Fruit fly (Drosophila melanogaster): ENCODE data around the gene CG5070.

The CG5070 gene

dm6 chrX:17172777-17173315 lies 30.1 kb upstream of the CG5070 start:
- TF ChIP-seq Met (GFP tag; optimal IDR thresholded peaks at IDR 0.05) (no peak), Eip78C (GFP tag) (peak; percentile 31), CG3032 (tag; optimal IDR thresholded peaks at IDR 0.05) (no peak), Hr39 (GFP tag; optimal IDR thresholded peaks at IDR 0.05) (no peak), Eip75B (GFP tag; optimal IDR thresholded peaks at IDR 0.05) (no peak), CG16779 (tag; optimal IDR thresholded peaks at IDR 0.05) (no peak), CG6276 (GFP tag; optimal IDR thresholded peaks at IDR 0.05) (no peak), CG10669 (GFP tag; optimal IDR thresholded peaks at IDR 0.05) (no peak), CG4318 (GFP tag; optimal IDR thresholded peaks at IDR 0.05) (no peak), svp (GFP tag) (peak; percentile 9), dsx (GFP tag; optimal IDR thresholded peaks at IDR 0.05; ENCODE audit: poor library complexity, severe bottlenecking) (no peak), CG1621 (tag; optimal IDR thresholded peaks at IDR 0.05) (no peak), Hr4 (GFP tag; optimal IDR thresholded peaks at IDR 0.05) (no peak), Blimp-1 (GFP tag; optimal IDR thresholded peaks at IDR 0.05) (peak; percentile 5), CG9139 (GFP tag; optimal IDR thresholded peaks at IDR 0.05) (no peak), Gug (GFP tag; IDR thresholded peaks at IDR 0.05) (no peak), esn (GFP tag; optimal IDR thresholded peaks at IDR 0.05) (no peak), CG11294 (GFP tag; IDR thresholded peaks at IDR 0.05) (no peak)

DNA sequence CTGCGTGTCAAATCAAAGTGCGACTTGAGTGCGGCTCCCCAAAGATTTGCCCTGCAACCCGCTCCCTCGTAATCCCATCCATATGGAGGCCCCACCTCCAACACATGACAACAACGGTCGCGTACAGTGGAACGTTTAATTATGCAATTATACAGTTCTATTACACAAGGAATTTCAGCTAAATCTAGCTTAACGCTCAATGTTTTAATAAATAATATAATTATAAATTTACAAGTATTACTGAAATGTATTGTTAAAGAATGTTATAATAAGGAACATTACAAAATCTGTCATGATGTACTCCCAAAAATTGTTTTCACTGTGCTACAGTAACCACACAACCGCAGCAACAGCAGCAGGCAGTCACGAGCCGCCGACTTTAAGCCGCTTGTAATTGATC lies 28.8 kb upstream of the CG5070 start:
- TF ChIP-seq Eip78C (GFP tag), result peak; percentile 9
- no peak for TF ChIP-seq esn (GFP tag; optimal IDR thresholded peaks at IDR 0.05)
- peak; percentile 57 for TF ChIP-seq CG15336 (GFP tag; IDR thresholded peaks at IDR 0.05)
- TF ChIP-seq svp (GFP tag), result peak; percentile 6
- peak; percentile 58; the same call in 2 of the 3 replicates for TF ChIP-seq eg (GFP tag; IDR thresholded peaks at IDR 0.05)
- TF ChIP-seq topi (GFP tag; optimal IDR thresholded peaks at IDR 0.05), result no peak
- peak; percentile 31; the same call in 1 of the 2 replicates for TF ChIP-seq CG11294 (GFP tag; IDR thresholded peaks at IDR 0.05)
- TF ChIP-seq CG6163 (GFP tag; IDR thresholded peaks at IDR 0.05), result peak; percentile 40; the same call in 1 of the 3 replicates
- TF ChIP-seq Sox14 (GFP tag; optimal IDR thresholded peaks at IDR 0.05), result no peak
- TF ChIP-seq CG32006 (GFP tag; optimal IDR thresholded peaks at IDR 0.05), result peak; percentile 45

DNA sequence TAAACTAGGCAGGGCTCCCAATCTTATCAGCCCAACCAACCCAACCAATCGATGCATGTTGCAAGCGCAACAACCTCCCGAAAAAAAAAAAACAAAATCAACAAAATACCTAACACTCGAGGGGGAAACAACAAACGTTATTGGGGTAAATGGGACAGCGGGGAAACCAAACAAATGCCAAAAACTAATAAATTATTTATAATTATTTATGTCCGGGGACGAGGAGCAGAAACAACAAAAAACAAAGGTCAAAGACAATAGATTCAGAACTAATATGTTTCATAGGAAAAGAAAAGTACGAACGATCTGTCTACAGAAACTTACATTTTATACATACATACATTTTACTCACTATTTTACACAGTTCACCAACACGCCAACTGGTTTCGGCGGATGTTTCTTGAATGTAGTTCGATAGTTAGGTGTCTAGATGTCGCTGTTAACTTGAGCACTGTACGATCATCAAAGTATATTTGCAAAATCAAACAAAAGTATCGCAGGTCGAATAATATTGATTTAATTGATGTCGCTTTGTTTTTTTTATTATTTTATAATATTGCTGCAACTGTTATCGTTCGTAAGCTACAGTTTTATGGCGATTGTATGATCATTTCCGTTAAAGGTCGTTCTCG lies 27.2 kb upstream of the CG5070 start:
- TF ChIP-seq topi (GFP tag; optimal IDR thresholded peaks at IDR 0.05) (peak; percentile 14), CG11294 (GFP tag; IDR thresholded peaks at IDR 0.05) (no peak), CG6854 (GFP tag; optimal IDR thresholded peaks at IDR 0.05) (no peak), CG11902 (GFP tag; optimal IDR thresholded peaks at IDR 0.05) (no peak), Lpt (GFP tag; optimal IDR thresholded peaks at IDR 0.05) (no peak), Eip75B (GFP tag; optimal IDR thresholded peaks at IDR 0.05) (no peak), Sox102F (GFP tag; optimal IDR thresholded peaks at IDR 0.05) (no peak), CG15336 (GFP tag; IDR thresholded peaks at IDR 0.05) (no peak), CG10669 (GFP tag; optimal IDR thresholded peaks at IDR 0.05) (no peak), CG6808 (GFP tag; optimal IDR thresholded peaks at IDR 0.05) (no peak), CG8319 (GFP tag; optimal IDR thresholded peaks at IDR 0.05) (no peak), dsx (GFP tag; optimal IDR thresholded peaks at IDR 0.05; ENCODE audit: poor library complexity, severe bottlenecking) (no peak), CG3919 (GFP tag; optimal IDR thresholded peaks at IDR 0.05) (no peak), esn (GFP tag; optimal IDR thresholded peaks at IDR 0.05) (peak; percentile 23), net (GFP tag; optimal IDR thresholded peaks at IDR 0.05) (no peak), ss (GFP tag; optimal IDR thresholded peaks at IDR 0.05) (no peak), pdm3 (GFP tag; optimal IDR thresholded peaks at IDR 0.05) (peak; percentile 39), fkh (GFP tag; optimal IDR thresholded peaks at IDR 0.05) (peak; percentile 23), OdsH (GFP tag; optimal IDR thresholded peaks at IDR 0.05) (peak; percentile 26), acj6 (GFP tag; optimal IDR thresholded peaks at IDR 0.05) (peak; percentile 28), Ets21C (GFP tag; optimal IDR thresholded peaks at IDR 0.05) (peak; percentile 11), salr (GFP tag; optimal IDR thresholded peaks at IDR 0.05) (no peak), CG4318 (GFP tag; optimal IDR thresholded peaks at IDR 0.05) (no peak), CG11762 (GFP tag; optimal IDR thresholded peaks at IDR 0.05; ENCODE audit: insufficient read depth) (no peak), Smox (GFP tag; optimal IDR thresholded peaks at IDR 0.05) (peak; percentile 19), fd59A (GFP tag; optimal IDR thresholded peaks at IDR 0.05) (no peak), CG31627 (GFP tag; optimal IDR thresholded peaks at IDR 0.05) (peak; percentile 37), Ets96B (tag; optimal IDR thresholded peaks at IDR 0.05) (no peak), CG6276 (GFP tag; optimal IDR thresholded peaks at IDR 0.05) (no peak), Eip93F (GFP tag; optimal IDR thresholded peaks at IDR 0.05) (no peak), Met (GFP tag; optimal IDR thresholded peaks at IDR 0.05) (peak; percentile 34)
